Worm (Caenorhabditis elegans) whole organism, L2 larva: ENCODE measurements around the gene C04E7.1.

Experiments
- C34F6.9 ChIP-seq: fragments of 150-350 bp; optimal IDR thresholded peaks from 2 replicates; lab custom pipeline; 2014; ENCODE audit warnings: missing biosample characterization, missing genetic modification characterization
- ZK546.5 ChIP-seq: sonication (generic microtip); optimal IDR thresholded peaks from 2 replicates; lab custom pipeline; 2017; ENCODE audit warnings: missing biosample characterization, missing genetic modification characterization
- alr-1 ChIP-seq: fragments of 150-350 bp; optimal IDR thresholded peaks from 2 replicates; lab custom pipeline; 2014; ENCODE audit warnings: missing biosample characterization, missing genetic modification characterization
- aly-2 ChIP-seq: fragments of 150-350 bp; optimal IDR thresholded peaks from 2 replicates; lab custom pipeline; 2014; ENCODE audit warnings: missing biosample characterization, missing genetic modification characterization
- ama-1 ChIP-seq: fragments of 150-350 bp; optimal IDR thresholded peaks from 2 replicates; lab custom pipeline; 2018; ENCODE audit warnings: inconsistent platforms
- blmp-1 ChIP-seq: sonication (generic microtip); optimal IDR thresholded peaks from 2 replicates; lab custom pipeline; 2017; ENCODE audit warnings: missing genetic modification characterization, mild to moderate bottlenecking, missing compliant biosample characterization, antibody characterized with exemption, moderate library complexity; ENCODE audit not compliant: insufficient read depth
- ceh-16 ChIP-seq: fragments of 150-350 bp; optimal IDR thresholded peaks from 2 replicates; lab custom pipeline; 2014; ENCODE audit warnings: missing biosample characterization, missing genetic modification characterization
- ceh-82 ChIP-seq: fragments of 150-350 bp; optimal IDR thresholded peaks from 2 replicates; lab custom pipeline; 2014; ENCODE audit warnings: missing biosample characterization, missing genetic modification characterization
- crh-2 ChIP-seq: sonication (generic microtip); optimal IDR thresholded peaks from 2 replicates; lab custom pipeline; 2017; ENCODE audit warnings: missing biosample characterization, missing genetic modification characterization
- fos-1 ChIP-seq: fragments of 150-350 bp; optimal IDR thresholded peaks from 2 replicates; lab custom pipeline; 2014; ENCODE audit warnings: missing biosample characterization, missing genetic modification characterization
- gmeb-1 ChIP-seq: fragments of 150-350 bp; optimal IDR thresholded peaks from 2 replicates; lab custom pipeline; 2014; ENCODE audit warnings: missing biosample characterization, missing genetic modification characterization
- lin-11 ChIP-seq: fragments of 150-350 bp; sonication (generic microtip); optimal IDR thresholded peaks from 2 replicates; lab custom pipeline; 2014; ENCODE audit warnings: missing biosample characterization, missing genetic modification characterization, inconsistent platforms, mixed read lengths
- lin-13 ChIP-seq: fragments of 150-350 bp; optimal IDR thresholded peaks from 2 replicates; lab custom pipeline; 2014; ENCODE audit warnings: missing biosample characterization, missing genetic modification reagents, missing genetic modification characterization
- lsy-2 ChIP-seq, 2 experiments: fragments of 150-350 bp in 1 of 2; sonication (generic microtip) in 1 of 2; optimal IDR thresholded peaks; 2 replicates each; lab custom pipeline; 2014 to 2017; ENCODE audit warnings: missing biosample characterization in 2 of 2, missing genetic modification characterization in 2 of 2
- mab-5 ChIP-seq: fragments of 150-350 bp; optimal IDR thresholded peaks from 2 replicates; lab custom pipeline; 2014; ENCODE audit warnings: missing biosample characterization, missing genetic modification characterization
- nhr-10 ChIP-seq: sonication (generic microtip); optimal IDR thresholded peaks from 2 replicates; lab custom pipeline; 2017; ENCODE audit warnings: missing biosample characterization, missing genetic modification characterization
- nhr-11 ChIP-seq: fragments of 150-350 bp; optimal IDR thresholded peaks from 2 replicates; lab custom pipeline; 2014; ENCODE audit warnings: missing biosample characterization, missing genetic modification characterization
- nhr-12 ChIP-seq: fragments of 150-350 bp; optimal IDR thresholded peaks from 2 replicates; lab custom pipeline; 2014; ENCODE audit warnings: missing biosample characterization, missing genetic modification characterization
- nhr-21 ChIP-seq: fragments of 150-350 bp; optimal IDR thresholded peaks from 2 replicates; lab custom pipeline; 2014; ENCODE audit warnings: missing biosample characterization, missing genetic modification characterization
- nhr-23 ChIP-seq: fragments of 150-350 bp; optimal IDR thresholded peaks from 2 replicates; lab custom pipeline; 2014; ENCODE audit warnings: missing biosample characterization, missing genetic modification reagents, missing genetic modification characterization
- nhr-237 ChIP-seq: fragments of 150-350 bp; optimal IDR thresholded peaks from 2 replicates; lab custom pipeline; 2014; ENCODE audit warnings: missing biosample characterization, missing genetic modification characterization
- nhr-25 ChIP-seq: fragments of 150-350 bp; sonication (generic microtip); optimal IDR thresholded peaks from 3 replicates; lab custom pipeline; 2014; ENCODE audit warnings: missing biosample characterization, missing genetic modification characterization
- peb-1 ChIP-seq: fragments of 150-350 bp; optimal IDR thresholded peaks from 2 replicates; lab custom pipeline; 2014; ENCODE audit warnings: missing biosample characterization, missing genetic modification characterization
- sem-4 ChIP-seq: fragments of 150-350 bp; optimal IDR thresholded peaks from 2 replicates; lab custom pipeline; 2014; ENCODE audit warnings: missing biosample characterization, missing genetic modification reagents, missing genetic modification characterization
- sma-9 ChIP-seq, 2 experiments: fragments of 150-350 bp in 1 of 2; sonication (generic microtip) in 1 of 2; optimal IDR thresholded peaks; 2 replicates each; lab custom pipeline; 2014 to 2016; ENCODE audit warnings: missing genetic modification characterization in 2 of 2, mild to moderate bottlenecking in 1 of 2, missing biosample characterization in 1 of 2, missing compliant biosample characterization in 1 of 2, missing genetic modification reagents in 1 of 2, moderate library complexity in 1 of 2
- unc-55 ChIP-seq: fragments of 150-350 bp; sonication (generic microtip); optimal IDR thresholded peaks from 3 replicates; lab custom pipeline; 2014; ENCODE audit warnings: missing biosample characterization, missing genetic modification reagents, missing genetic modification characterization
- unc-62 ChIP-seq: fragments of 150-350 bp; optimal IDR thresholded peaks from 2 replicates; lab custom pipeline; 2014; ENCODE audit warnings: missing biosample characterization, missing genetic modification reagents, missing genetic modification characterization
- zag-1 ChIP-seq: fragments of 150-350 bp; optimal IDR thresholded peaks from 2 replicates; lab custom pipeline; 2014; ENCODE audit warnings: missing biosample characterization, missing genetic modification characterization
- ztf-11 ChIP-seq: sonication (generic microtip); optimal IDR thresholded peaks from 2 replicates; lab custom pipeline; 2017; ENCODE audit warnings: missing biosample characterization, missing genetic modification characterization
- ztf-4 ChIP-seq: fragments of 150-350 bp; optimal IDR thresholded peaks from 2 replicates; lab custom pipeline; 2014; ENCODE audit warnings: missing biosample characterization, missing genetic modification characterization

C04E7.1 gene

ce11 chrX:399535-399934, 41.6 kb downstream of the C04E7.1 start:
- TF ChIP-seq sem-4 (tag; lab: Kevin White, UChicago) (no peak), fos-1 (tag; lab: Kevin White, UChicago) (no peak), ceh-16 (tag; lab: Kevin White, UChicago) (no peak), lin-11 (no peak), nhr-10 (tag; lab: Kevin White, UChicago) (no peak), zag-1 (no peak), ama-1 (lab: Kevin White, UChicago) (no peak), nhr-25 (tag; lab: Kevin White, UChicago) (no peak), nhr-11 (no peak), C34F6.9 (tag; lab: Kevin White, UChicago) (no peak), aly-2 (tag; lab: Kevin White, UChicago) (no peak), nhr-23 (tag; lab: Kevin White, UChicago) (no peak), nhr-237 (no peak)

ce11 chrX:402951-403350, 45.1 kb downstream of the C04E7.1 start:
- no peak for TF ChIP-seq nhr-23 (tag; lab: Kevin White, UChicago)
- TF ChIP-seq lsy-2 (tag; optimal IDR thresholded peaks at IDR 0.05; lab: Kevin White, UChicago): no peak
- no peak for TF ChIP-seq unc-55 (GFP tag; lab: Kevin White, UChicago)
- no peak for TF ChIP-seq ceh-16 (tag; lab: Kevin White, UChicago)
- no peak for TF ChIP-seq nhr-21 (tag; lab: Kevin White, UChicago)
- TF ChIP-seq alr-1 (tag; lab: Kevin White, UChicago): no peak
- TF ChIP-seq mab-5: no peak
- TF ChIP-seq ceh-82 (tag; lab: Kevin White, UChicago): no peak
- TF ChIP-seq sma-9 (GFP tag; optimal IDR thresholded peaks at IDR 0.05; lab: Kevin White, UChicago): no peak
- no peak for TF ChIP-seq sma-9 (tag; optimal IDR thresholded peaks at IDR 0.05; lab: Kevin White, UChicago)
- no peak for TF ChIP-seq aly-2 (tag; lab: Kevin White, UChicago)

ce11 chrX:404597-404996, 46.7 kb downstream of the C04E7.1 start, which contains the start of gene R04A9.1:
Gene R04A9.1 (plus strand): TSS chrX:404897.
- no peak for TF ChIP-seq nhr-10 (tag; lab: Kevin White, UChicago)
- no peak for TF ChIP-seq lin-13
- no peak for TF ChIP-seq blmp-1 (tag; lab: Kevin White, UChicago)
- TF ChIP-seq fos-1 (tag; lab: Kevin White, UChicago): no peak
- no peak for TF ChIP-seq mab-5
- TF ChIP-seq ZK546.5 (tag; lab: Kevin White, UChicago): no peak
- no peak for TF ChIP-seq nhr-21 (tag; lab: Kevin White, UChicago)
- TF ChIP-seq nhr-237: no peak
- no peak for TF ChIP-seq nhr-12 (tag; lab: Kevin White, UChicago)
- TF ChIP-seq crh-2 (tag; lab: Kevin White, UChicago): no peak
- no peak for TF ChIP-seq lsy-2 (tag; optimal IDR thresholded peaks at IDR 0.05; lab: Kevin White, UChicago)
- no peak for TF ChIP-seq gmeb-1 (tag; lab: Kevin White, UChicago)
- no peak for TF ChIP-seq ztf-4 (tag; lab: Kevin White, UChicago)
- TF ChIP-seq lin-11: no peak
- no peak for TF ChIP-seq ztf-11 (tag; lab: Kevin White, UChicago)
- no peak for TF ChIP-seq unc-62 (GFP tag; lab: Kevin White, UChicago)
- TF ChIP-seq peb-1: no peak
